Worm (Caenorhabditis elegans): Measurements from ENCODE around the gene mib-1.

DNA sequence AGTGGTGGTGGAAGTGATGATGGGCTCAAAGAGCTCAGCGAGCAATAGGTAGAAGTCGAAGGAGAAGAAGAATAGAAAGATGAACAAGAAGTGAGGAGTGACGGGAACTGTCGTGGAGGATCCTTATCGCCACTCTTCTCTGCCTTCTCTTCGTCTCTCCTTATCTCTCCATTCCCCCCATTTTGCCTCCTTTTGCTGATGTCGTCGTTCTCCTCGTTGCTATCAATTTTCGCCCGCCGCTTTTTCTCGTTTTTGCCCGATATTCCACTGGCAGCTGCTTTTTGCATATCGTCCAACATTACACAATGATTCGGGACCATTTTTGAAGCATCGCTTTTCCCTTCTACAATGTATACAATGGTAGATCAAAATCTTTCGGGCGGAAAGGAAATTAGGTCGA lies 23.1 kb downstream of the mib-1 start:
- TF ChIP-seq ama-1 (optimal IDR thresholded peaks at IDR 0.05) (no peak), tbx-37 (GFP tag; conservative IDR thresholded peaks at IDR 0.05) (no peak), scrt-1 (GFP tag; IDR thresholded peaks at IDR 0.05) (no peak), tra-4 (tag; optimal IDR thresholded peaks at IDR 0.05) (no peak), tbx-11 (GFP tag; IDR thresholded peaks at IDR 0.05) (no peak), flt-1 (GFP tag; IDR thresholded peaks at IDR 0.05) (no peak), ceh-13 (GFP tag; optimal IDR thresholded peaks at IDR 0.05) (no peak), aly-1 (tag; optimal IDR thresholded peaks at IDR 0.05) (no peak), B0310.2 (tag; optimal IDR thresholded peaks at IDR 0.05) (no peak), sea-1 (GFP tag; conservative IDR thresholded peaks at IDR 0.05) (no peak), ets-7 (tag; optimal IDR thresholded peaks at IDR 0.05) (no peak), ceh-36 (tag; optimal IDR thresholded peaks at IDR 0.05) (no peak), pes-1 (GFP tag; IDR thresholded peaks at IDR 0.05) (no peak), hmbx-1 (tag; optimal IDR thresholded peaks at IDR 0.05) (no peak)

All from whole organism, early embryonic.